Worm (Caenorhabditis elegans): Measurements from ENCODE around the gene nas-16.

ce11 chrV:11407251-11407650, 15.1 kb downstream of the nas-16 start, which contains the start of gene K03B8.6:
- no peak for TF ChIP-seq nhr-43 (tag; optimal IDR thresholded peaks at IDR 0.05; ENCODE audit: poor library complexity, severe bottlenecking)
- no peak for TF ChIP-seq ceh-9 (tag; optimal IDR thresholded peaks at IDR 0.05)
- no peak for TF ChIP-seq egl-5 (tag; optimal IDR thresholded peaks at IDR 0.05)
- TF ChIP-seq egl-27 (tag; optimal IDR thresholded peaks at IDR 0.05): no peak
- TF ChIP-seq mdl-1 (tag; optimal IDR thresholded peaks at IDR 0.05): no peak
- no peak for TF ChIP-seq unc-62 (GFP tag; optimal IDR thresholded peaks at IDR 0.05)
- no peak for TF ChIP-seq fos-1 (tag; optimal IDR thresholded peaks at IDR 0.05)
- TF ChIP-seq zag-1 (tag; optimal IDR thresholded peaks at IDR 0.05): no peak
- TF ChIP-seq ztf-4 (tag; optimal IDR thresholded peaks at IDR 0.05): no peak
- TF ChIP-seq fkh-10 (GFP tag; optimal IDR thresholded peaks at IDR 0.05): no peak
- TF ChIP-seq elt-1 (tag; optimal IDR thresholded peaks at IDR 0.05): no peak
- no peak for TF ChIP-seq nhr-11 (tag; optimal IDR thresholded peaks at IDR 0.05)
- TF ChIP-seq snpc-4 (tag; optimal IDR thresholded peaks at IDR 0.05): no peak
